Worm (Caenorhabditis elegans) whole organism, L3 larva: Measurements from ENCODE around the gene ceh-79.

Experiments
- R02D3.7 ChIP-seq: fragments of 150-350 bp; optimal IDR thresholded peaks from 2 replicates; lab custom pipeline; 2014; ENCODE audit warnings: missing biosample characterization, missing genetic modification characterization
- ZK546.5 ChIP-seq: sonication (generic microtip); optimal IDR thresholded peaks from 2 replicates; lab custom pipeline; 2017; ENCODE audit warnings: missing biosample characterization, missing genetic modification characterization
- aly-2 ChIP-seq: fragments of 150-350 bp; optimal IDR thresholded peaks from 2 replicates; lab custom pipeline; 2014; ENCODE audit warnings: missing biosample characterization, missing genetic modification characterization
- ama-1 ChIP-seq: fragments of 150-350 bp; optimal IDR thresholded peaks from 2 replicates; lab custom pipeline; 2018
- ceh-16 ChIP-seq: sonication (generic microtip); optimal IDR thresholded peaks from 2 replicates; lab custom pipeline; 2017; ENCODE audit warnings: missing biosample characterization, missing genetic modification characterization
- ceh-82 ChIP-seq: fragments of 150-350 bp; optimal IDR thresholded peaks from 2 replicates; lab custom pipeline; 2014; ENCODE audit warnings: missing biosample characterization, missing genetic modification characterization
- ceh-9 ChIP-seq: sonication (generic microtip); optimal IDR thresholded peaks from 2 replicates; lab custom pipeline; 2018; ENCODE audit warnings: missing biosample characterization, missing genetic modification characterization
- daf-12 ChIP-seq: fragments of 150-350 bp; optimal IDR thresholded peaks from 2 replicates; lab custom pipeline; 2014; ENCODE audit warnings: missing biosample characterization, missing genetic modification reagents, missing genetic modification characterization
- egl-27 ChIP-seq: sonication (generic microtip); optimal IDR thresholded peaks from 4 replicates; lab custom pipeline; 2017; ENCODE audit warnings: missing biosample characterization, missing genetic modification reagents, missing genetic modification characterization
- egl-5 ChIP-seq: fragments of 150-350 bp; optimal IDR thresholded peaks from 2 replicates; lab custom pipeline; 2017; ENCODE audit warnings: missing biosample characterization, missing genetic modification reagents, missing genetic modification characterization, inconsistent platforms
- elt-1 ChIP-seq: fragments of 150-350 bp; optimal IDR thresholded peaks from 2 replicates; lab custom pipeline; 2014; ENCODE audit warnings: missing biosample characterization, missing genetic modification characterization
- elt-2 ChIP-seq: sonication (generic microtip); optimal IDR thresholded peaks from 2 replicates; lab custom pipeline; 2016; ENCODE audit warnings: missing genetic modification reagents, mild to moderate bottlenecking, missing genetic modification characterization, missing compliant biosample characterization
- elt-3 ChIP-seq, 3 experiments: fragments of 150-350 bp in 1 of 3; sonication (generic microtip) in 2 of 3; optimal IDR thresholded peaks; 2 replicates in 2 of 3; 4 replicates in 1 of 3; lab custom pipeline; 2014 to 2017; ENCODE audit warnings: missing biosample characterization in 3 of 3, missing genetic modification characterization in 3 of 3
- eor-1 ChIP-seq, 2 experiments: fragments of 150-350 bp; optimal IDR thresholded peaks; 2 replicates each; lab custom pipeline; 2014 to 2018; ENCODE audit warnings: missing biosample characterization in 2 of 2, missing genetic modification characterization in 2 of 2
- fkh-10 ChIP-seq: sonication (generic microtip); optimal IDR thresholded peaks from 2 replicates; lab custom pipeline; 2017; ENCODE audit warnings: missing biosample characterization, missing genetic modification reagents, missing genetic modification characterization
- fos-1 ChIP-seq: fragments of 150-350 bp; optimal IDR thresholded peaks from 2 replicates; lab custom pipeline; 2014; ENCODE audit warnings: missing biosample characterization, missing genetic modification characterization
- lin-15B ChIP-seq: fragments of 150-350 bp; optimal IDR thresholded peaks from 2 replicates; lab custom pipeline; 2014; ENCODE audit warnings: missing biosample characterization, missing genetic modification characterization
- lin-39 ChIP-seq: fragments of 150-350 bp; optimal IDR thresholded peaks from 2 replicates; lab custom pipeline; 2018; ENCODE audit warnings: missing biosample characterization, missing genetic modification reagents, missing genetic modification characterization
- mdl-1 ChIP-seq: fragments of 150-350 bp; optimal IDR thresholded peaks from 2 replicates; lab custom pipeline; 2014; ENCODE audit warnings: missing biosample characterization, missing genetic modification characterization
- mml-1 ChIP-seq: fragments of 150-350 bp; sonication (generic microtip); optimal IDR thresholded peaks from 3 replicates; lab custom pipeline; 2014; ENCODE audit warnings: missing biosample characterization, missing genetic modification characterization
- nfya-1 ChIP-seq: sonication (generic microtip); optimal IDR thresholded peaks from 2 replicates; lab custom pipeline; 2017; ENCODE audit warnings: missing genetic modification characterization, mild to moderate bottlenecking, missing compliant biosample characterization, antibody characterized with exemption, moderate library complexity; ENCODE audit not compliant: insufficient read depth
- nhr-11 ChIP-seq: fragments of 150-350 bp; optimal IDR thresholded peaks from 2 replicates; lab custom pipeline; 2014; ENCODE audit warnings: missing biosample characterization, missing genetic modification characterization
- nhr-12 ChIP-seq: fragments of 150-350 bp; optimal IDR thresholded peaks from 2 replicates; lab custom pipeline; 2014; ENCODE audit warnings: missing biosample characterization, missing genetic modification characterization
- nhr-25 ChIP-seq: sonication (generic microtip); optimal IDR thresholded peaks from 2 replicates; lab custom pipeline; 2017; ENCODE audit warnings: missing biosample characterization, missing genetic modification characterization
- nhr-28 ChIP-seq: fragments of 150-350 bp; optimal IDR thresholded peaks from 2 replicates; lab custom pipeline; 2014; ENCODE audit warnings: missing biosample characterization, missing genetic modification characterization
- nhr-43 ChIP-seq: sonication (generic microtip); optimal IDR thresholded peaks from 2 replicates; lab custom pipeline; 2016; ENCODE audit warnings: mild to moderate bottlenecking, missing genetic modification characterization, missing compliant biosample characterization; ENCODE audit not compliant: poor library complexity, severe bottlenecking
- nhr-67 ChIP-seq: fragments of 150-350 bp; optimal IDR thresholded peaks from 2 replicates; lab custom pipeline; 2014; ENCODE audit warnings: missing biosample characterization, missing genetic modification characterization
- nhr-76 ChIP-seq: fragments of 150-350 bp; sonication (generic microtip); optimal IDR thresholded peaks from 5 replicates; lab custom pipeline; 2014; ENCODE audit warnings: missing biosample characterization, missing genetic modification characterization
- nhr-77 ChIP-seq: fragments of 150-350 bp; optimal IDR thresholded peaks from 2 replicates; lab custom pipeline; 2014; ENCODE audit warnings: missing biosample characterization, missing genetic modification characterization
- pqm-1 ChIP-seq: fragments of 150-350 bp; optimal IDR thresholded peaks from 2 replicates; lab custom pipeline; 2017; ENCODE audit warnings: missing biosample characterization, missing genetic modification characterization, inconsistent platforms
- skn-1 ChIP-seq: fragments of 150-350 bp; optimal IDR thresholded peaks from 2 replicates; lab custom pipeline; 2014; ENCODE audit warnings: missing biosample characterization, missing genetic modification characterization
- tbx-2 ChIP-seq: sonication (generic microtip); optimal IDR thresholded peaks from 2 replicates; lab custom pipeline; 2016; ENCODE audit warnings: mild to moderate bottlenecking, missing genetic modification characterization, missing compliant biosample characterization
- unc-39 ChIP-seq: sonication (generic microtip); optimal IDR thresholded peaks from 4 replicates; lab custom pipeline; 2017; ENCODE audit warnings: missing biosample characterization, missing genetic modification characterization
- unc-62 ChIP-seq: fragments of 150-350 bp; sonication (generic microtip); optimal IDR thresholded peaks from 4 replicates; lab custom pipeline; 2014; ENCODE audit warnings: missing biosample characterization, missing genetic modification reagents, missing genetic modification characterization
- zag-1 ChIP-seq: fragments of 150-350 bp; optimal IDR thresholded peaks from 2 replicates; lab custom pipeline; 2014; ENCODE audit warnings: missing biosample characterization, missing genetic modification characterization
- ztf-11 ChIP-seq: fragments of 150-350 bp; optimal IDR thresholded peaks from 2 replicates; lab custom pipeline; 2014; ENCODE audit warnings: missing biosample characterization, missing genetic modification characterization
- ztf-4 ChIP-seq: fragments of 150-350 bp; optimal IDR thresholded peaks from 2 replicates; lab custom pipeline; 2014; ENCODE audit warnings: missing biosample characterization, missing genetic modification characterization

Gene ceh-79

ce11 chrV:13285284-13285683 is 16.3 kb upstream of the ceh-79 start:
- TF ChIP-seq mdl-1 (no peak), nhr-25 (peak; percentile 21)

- TF ChIP-seq elt-2 (no peak), nhr-67 (tag; lab: Kevin White, UChicago) (no peak), ceh-16 (tag; lab: Kevin White, UChicago) (no peak), ztf-11 (tag; lab: Kevin White, UChicago) (no peak)
Observed at ce11 chrV:13286525-13286924, 15.1 kb upstream of the ceh-79 start.

ce11 chrV:13288881-13289280 is 12.8 kb upstream of the ceh-79 start:
- TF ChIP-seq fos-1 (tag; lab: Kevin White, UChicago), result no peak
- no peak for TF ChIP-seq ama-1 (lab: Kevin White, UChicago)
- no peak for TF ChIP-seq nhr-28 (tag; lab: Kevin White, UChicago)
- no peak for TF ChIP-seq pqm-1 (tag; lab: Kevin White, UChicago)
- no peak for TF ChIP-seq ztf-11 (tag; lab: Kevin White, UChicago)
- no peak for TF ChIP-seq nhr-12
- no peak for TF ChIP-seq elt-3 (tag; optimal IDR thresholded peaks at IDR 0.05; lab: Kevin White, UChicago)
- no peak for TF ChIP-seq nhr-76 (tag; lab: Kevin White, UChicago)
- TF ChIP-seq ceh-9, result no peak
- no peak for TF ChIP-seq ZK546.5 (tag; lab: Kevin White, UChicago)
- no peak for TF ChIP-seq skn-1 (tag; lab: Kevin White, UChicago)
- TF ChIP-seq tbx-2 (tag; lab: Kevin White, UChicago), result no peak

ce11 chrV:13294507-13294906 is 7.1 kb upstream of the ceh-79 start:
- TF ChIP-seq ZK546.5 (tag; lab: Kevin White, UChicago), result no peak

DNA sequence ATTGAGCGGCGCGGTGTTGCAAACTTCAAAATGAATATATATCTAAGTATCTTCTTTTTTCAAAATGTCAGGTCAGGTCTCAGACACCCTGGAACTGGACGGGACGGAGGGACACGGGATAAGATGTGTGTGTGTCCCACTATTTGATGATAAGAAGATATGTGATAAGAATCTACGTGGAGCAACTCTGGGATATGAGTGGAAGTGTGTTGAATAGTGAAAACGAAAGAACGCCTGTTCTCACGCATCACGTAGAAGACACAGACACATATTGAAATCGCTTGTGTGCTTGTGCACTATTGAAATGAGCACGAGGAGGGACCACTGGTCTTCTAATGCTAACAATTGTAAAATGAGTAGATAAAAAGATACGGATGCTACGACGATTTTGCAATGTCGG is 5.8 kb upstream of the ceh-79 start, which contains the start of gene uig-1:
TSS of gene uig-1 (minus strand) at position 120 of the 400 bp plus-strand sequence.
- TF ChIP-seq nfya-1 (tag; lab: Kevin White, UChicago) (peak; percentile 30), ceh-16 (tag; lab: Kevin White, UChicago) (no peak), elt-1 (tag; lab: Kevin White, UChicago) (no peak)

DNA sequence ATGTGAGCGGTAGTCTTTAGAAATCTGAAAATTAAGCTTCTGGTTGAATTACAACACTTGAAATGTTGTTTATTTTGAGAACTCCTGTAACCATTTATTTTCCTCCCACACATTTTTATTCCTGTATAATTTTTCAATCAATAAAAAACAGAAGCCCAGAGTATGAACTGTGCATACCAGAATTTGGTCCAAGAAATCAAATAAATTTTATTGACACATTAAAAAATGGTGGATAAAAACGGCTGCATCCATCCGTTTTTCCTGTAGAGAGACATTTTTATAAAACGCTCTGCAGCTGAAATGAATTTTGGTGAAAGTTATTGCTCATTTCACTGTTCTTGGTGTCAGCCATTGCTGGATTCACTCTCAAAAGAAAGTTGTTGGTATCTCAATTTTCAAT is 4.4 kb upstream of the ceh-79 start, which contains the start of gene C26E1.1:
TSS of gene C26E1.1 (plus strand) at position 301 of the 400 bp plus-strand sequence.
- TF ChIP-seq skn-1 (tag; lab: Kevin White, UChicago) (no peak), mml-1 (tag; lab: Kevin White, UChicago) (no peak), unc-39 (tag; lab: Kevin White, UChicago) (no peak), mdl-1 (no peak), elt-2 (no peak), ztf-11 (tag; lab: Kevin White, UChicago) (no peak), zag-1 (tag; lab: Kevin White, UChicago) (no peak), daf-12 (tag; lab: Kevin White, UChicago) (no peak), unc-62 (GFP tag; lab: Kevin White, UChicago) (no peak), egl-5 (tag; lab: Kevin White, UChicago) (no peak), fkh-10 (no peak), ceh-9 (no peak), R02D3.7 (tag; lab: Kevin White, UChicago) (no peak), tbx-2 (tag; lab: Kevin White, UChicago) (no peak), egl-27 (tag; lab: Kevin White, UChicago) (no peak)

DNA sequence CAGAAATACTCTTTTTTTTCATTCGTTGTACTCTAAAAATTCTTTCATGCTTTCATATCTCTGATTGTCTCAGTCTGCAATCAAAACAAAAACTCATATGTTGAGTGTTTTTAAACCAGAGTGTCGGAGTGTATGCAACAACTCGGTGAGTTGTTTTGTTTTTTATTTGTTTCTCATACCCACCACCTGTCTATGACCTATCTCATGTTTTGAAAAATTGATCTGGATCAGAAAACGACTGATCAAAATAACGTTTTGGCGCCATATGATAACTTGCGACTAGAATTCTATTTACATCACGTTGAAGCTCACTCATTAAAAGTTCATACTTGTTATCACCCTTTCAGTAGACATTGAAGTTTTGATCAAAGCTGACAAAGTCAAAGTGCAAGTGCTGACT is 2.9 kb upstream of the ceh-79 start:
- TF ChIP-seq aly-2 (no peak), ceh-82 (tag; lab: Kevin White, UChicago) (no peak), R02D3.7 (tag; lab: Kevin White, UChicago) (no peak), eor-1 (tag; optimal IDR thresholded peaks at IDR 0.05; lab: Kevin White, UChicago) (no peak), nhr-76 (tag; lab: Kevin White, UChicago) (no peak), lin-39 (tag; lab: Kevin White, UChicago) (no peak), ZK546.5 (tag; lab: Kevin White, UChicago) (no peak), nhr-25 (no peak), lin-15B (tag; lab: Kevin White, UChicago) (no peak), nhr-77 (tag; lab: Kevin White, UChicago) (no peak), fkh-10 (no peak), ztf-4 (no peak), nhr-11 (tag; lab: Kevin White, UChicago) (no peak), daf-12 (tag; lab: Kevin White, UChicago) (no peak), ceh-16 (tag; lab: Kevin White, UChicago) (no peak), pqm-1 (tag; lab: Kevin White, UChicago) (no peak), nhr-43 (no peak), ztf-11 (tag; lab: Kevin White, UChicago) (no peak)
